Fruit fly (Drosophila melanogaster): ENCODE results near the gene CG13992.

CG13992 gene

DNA sequence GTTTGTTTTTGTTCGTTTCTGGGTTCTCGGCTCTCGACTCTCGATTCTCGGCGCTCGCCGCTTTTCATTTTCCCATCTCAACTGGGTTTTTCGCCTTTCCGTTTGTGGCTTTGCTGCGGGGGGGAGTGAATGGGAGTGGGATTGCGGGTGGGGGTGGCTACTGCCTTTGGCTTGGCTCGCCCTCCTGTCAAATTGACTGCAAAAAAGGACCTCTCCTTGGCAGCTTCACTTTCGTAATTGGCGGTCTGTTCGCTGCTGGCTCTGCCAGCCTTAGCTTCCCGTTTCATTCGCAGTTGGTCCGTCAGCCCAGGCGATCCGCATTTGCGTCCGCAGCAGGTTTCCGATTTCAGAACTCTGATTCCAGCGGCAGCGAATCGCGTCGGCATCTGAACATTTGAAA, 41.9 kb downstream of the CG13992 start, which contains the start of gene dsf:
TSS of gene dsf (plus strand) at position 301 of the 400 bp plus-strand sequence.
- TF ChIP-seq CG34376 (GFP tag; optimal IDR thresholded peaks at IDR 0.05): no peak
- no peak for TF ChIP-seq exex (tag; optimal IDR thresholded peaks at IDR 0.05)
- 0 out of 3 replicates have a peak, but pooled peaks have one; percentile 11 for TF ChIP-seq vnd (GFP tag; IDR thresholded peaks at IDR 0.05; ENCODE audit: partially characterized antibody)
- TF ChIP-seq dysf (GFP tag; IDR thresholded peaks at IDR 0.05): 0 out of 3 replicates have a peak, but pooled peaks have one; percentile 11

- TF ChIP-seq ATbp (GFP tag; optimal IDR thresholded peaks at IDR 0.05): no peak
- no peak for TF ChIP-seq bcd (GFP tag; optimal IDR thresholded peaks at IDR 0.05)
- TF ChIP-seq CG4730 (GFP tag; IDR thresholded peaks at IDR 0.05): no peak
- TF ChIP-seq hb (GFP tag; IDR thresholded peaks at IDR 0.05; ENCODE audit: partially characterized antibody): no peak
- TF ChIP-seq jumu (GFP tag; optimal IDR thresholded peaks at IDR 0.05): no peak
- no peak for TF ChIP-seq pita (GFP tag; optimal IDR thresholded peaks at IDR 0.05)
- TF ChIP-seq Ssrp (tag; optimal IDR thresholded peaks at IDR 0.05): no peak
- no peak for TF ChIP-seq CG1647 (GFP tag; optimal IDR thresholded peaks at IDR 0.05)
- no peak for TF ChIP-seq ems (GFP tag; optimal IDR thresholded peaks at IDR 0.05)
- no peak for TF ChIP-seq CG6813 (GFP tag; optimal IDR thresholded peaks at IDR 0.05)
- TF ChIP-seq gsb (GFP tag; IDR thresholded peaks at IDR 0.05): no peak
- no peak for TF ChIP-seq HmgZ (tag; optimal IDR thresholded peaks at IDR 0.05)
- TF ChIP-seq CG12071 (GFP tag; optimal IDR thresholded peaks at IDR 0.05): no peak
- no peak for TF ChIP-seq Fer2 (tag; optimal IDR thresholded peaks at IDR 0.05)
- TF ChIP-seq CG18619 (GFP tag; optimal IDR thresholded peaks at IDR 0.05): no peak
- no peak for TF ChIP-seq CG14441 (GFP tag; IDR thresholded peaks at IDR 0.05)
- TF ChIP-seq CG12155 (GFP tag; optimal IDR thresholded peaks at IDR 0.05): no peak
- TF ChIP-seq Ada2b (GFP tag; IDR thresholded peaks at IDR 0.05): no peak
- no peak for TF ChIP-seq MBD-R2 (GFP tag; IDR thresholded peaks at IDR 0.05)
- TF ChIP-seq pnt (GFP tag; optimal IDR thresholded peaks at IDR 0.05): no peak
- no peak for TF ChIP-seq fd96Cb (tag; optimal IDR thresholded peaks at IDR 0.05)
- TF ChIP-seq HLH4C (GFP tag; IDR thresholded peaks at IDR 0.05; ENCODE audit: partially characterized antibody): no peak
- TF ChIP-seq Lhr (GFP tag; optimal IDR thresholded peaks at IDR 0.05): no peak
- TF ChIP-seq NK7.1 (GFP tag; optimal IDR thresholded peaks at IDR 0.05): no peak
- no peak for TF ChIP-seq Tbp (GFP tag; optimal IDR thresholded peaks at IDR 0.05)
- no peak for TF ChIP-seq CG2202 (tag; optimal IDR thresholded peaks at IDR 0.05)
- TF ChIP-seq crol (GFP tag; IDR thresholded peaks at IDR 0.05): peak; percentile 62
- TF ChIP-seq ewg (GFP tag; optimal IDR thresholded peaks at IDR 0.05): peak; percentile 8
- TF ChIP-seq h (optimal IDR thresholded peaks at IDR 0.05): no peak
- no peak for TF ChIP-seq CG18011 (GFP tag; optimal IDR thresholded peaks at IDR 0.05)
- no peak for TF ChIP-seq ERR (GFP tag; optimal IDR thresholded peaks at IDR 0.05)
- no peak for TF ChIP-seq Ravus (GFP tag; IDR thresholded peaks at IDR 0.05)
- no peak for TF ChIP-seq CG13775 (GFP tag; optimal IDR thresholded peaks at IDR 0.05)
- TF ChIP-seq Nf-YB (GFP tag; optimal IDR thresholded peaks at IDR 0.05): peak; percentile 96
- TF ChIP-seq Ets97D (GFP tag; optimal IDR thresholded peaks at IDR 0.05): no peak
- no peak for TF ChIP-seq CG8478 (optimal IDR thresholded peaks at IDR 0.05)
- TF ChIP-seq org-1 (GFP tag; optimal IDR thresholded peaks at IDR 0.05): no peak
- TF ChIP-seq CG2889 (GFP tag; IDR thresholded peaks at IDR 0.05): no peak
- TF ChIP-seq caup (GFP tag; optimal IDR thresholded peaks at IDR 0.05; ENCODE audit: severe bottlenecking): no peak
- TF ChIP-seq CG4617 (GFP tag; optimal IDR thresholded peaks at IDR 0.05; ENCODE audit: borderline replicate concordance): no peak
- no peak for TF ChIP-seq mld (GFP tag; IDR thresholded peaks at IDR 0.05; ENCODE audit: partially characterized antibody)
- TF ChIP-seq CG1233 (GFP tag; optimal IDR thresholded peaks at IDR 0.05): no peak
- no peak for TF ChIP-seq CG10267 (tag; optimal IDR thresholded peaks at IDR 0.05)
- TF ChIP-seq Atf3 (GFP tag; optimal IDR thresholded peaks at IDR 0.05): no peak
- no peak for TF ChIP-seq CG1603 (tag; optimal IDR thresholded peaks at IDR 0.05)
- 0 out of 2 replicates have a peak, but pooled peaks have one; percentile 19 for TF ChIP-seq CG10321 (GFP tag; IDR thresholded peaks at IDR 0.05)
Measured at dm6 chr2L:5925164-5925563, 42.4 kb downstream of the CG13992 start.
